Worm (Caenorhabditis elegans) whole organism, early embryonic: Measurements from ENCODE around the gene T03F7.7.

ENCODE experiments used
- F13C5.2 ChIP-seq: sonication (generic microtip); optimal IDR thresholded peaks from 2 replicates; lab custom pipeline; 2017; ENCODE audit warnings: mild to moderate bottlenecking, missing genetic modification characterization, inconsistent platforms, missing compliant biosample characterization
- aly-1 ChIP-seq: sonication (generic microtip); optimal IDR thresholded peaks from 2 replicates; lab custom pipeline; 2016; ENCODE audit warnings: missing genetic modification characterization, missing compliant biosample characterization
- ama-1 ChIP-seq: fragments of 150-350 bp; optimal IDR thresholded peaks from 2 replicates; lab custom pipeline; 2014
- ceh-13 ChIP-seq: fragments of 200-800 bp; sonication (Bioruptor generic); optimal IDR thresholded peaks from 2 replicates; lab custom pipeline; 2018; ENCODE audit warnings: mild to moderate bottlenecking, missing genetic modification characterization, missing compliant biosample characterization
- ceh-36 ChIP-seq: sonication (generic microtip); optimal IDR thresholded peaks from 2 replicates; lab custom pipeline; 2016; ENCODE audit warnings: missing genetic modification characterization, inconsistent platforms, missing compliant biosample characterization
- flt-1 ChIP-seq: fragments of 200-800 bp; sonication (Bioruptor generic); IDR thresholded peaks from 2 replicates; pipeline ENCODE4 v1.3.6; 2022; ENCODE audit warnings: missing genetic modification characterization, missing compliant biosample characterization
- hmg-4 ChIP-seq: fragments of 200-800 bp; sonication (Bioruptor generic); optimal IDR thresholded peaks from 2 replicates; lab custom pipeline; 2018; ENCODE audit warnings: mild to moderate bottlenecking, missing genetic modification characterization, missing compliant biosample characterization
- hnd-1 ChIP-seq: sonication (generic microtip); optimal IDR thresholded peaks from 2 replicates; lab custom pipeline; 2016; ENCODE audit warnings: missing genetic modification characterization, missing compliant biosample characterization
- pes-1 ChIP-seq: fragments of 200-800 bp; sonication (Bioruptor generic); IDR thresholded peaks from 2 replicates; pipeline ENCODE4 v1.3.6; 2022; ENCODE audit warnings: missing genetic modification reagents, missing genetic modification characterization, missing compliant biosample characterization
- scrt-1 ChIP-seq: fragments of 200-800 bp; sonication (Bioruptor generic); IDR thresholded peaks from 2 replicates; pipeline ENCODE4 v1.3.6; 2022; ENCODE audit warnings: missing genetic modification characterization, missing compliant biosample characterization
- sea-1 ChIP-seq: fragments of 200-800 bp; sonication (Bioruptor generic); conservative IDR thresholded peaks from 2 replicates; pipeline ENCODE4 v1.3.6; 2022; ENCODE audit warnings: missing genetic modification characterization, missing compliant biosample characterization
- tbx-11 ChIP-seq: fragments of 200-800 bp; sonication (Bioruptor generic); IDR thresholded peaks from 2 replicates; pipeline ENCODE4 v1.3.6; 2022; ENCODE audit warnings: missing genetic modification characterization, missing compliant biosample characterization
- tbx-37 ChIP-seq: fragments of 200-800 bp; sonication (Bioruptor generic); conservative IDR thresholded peaks from 2 replicates; pipeline ENCODE4 v1.3.6; 2022; ENCODE audit warnings: missing genetic modification reagents, missing genetic modification characterization, missing compliant biosample characterization
- tra-4 ChIP-seq: sonication (generic microtip); optimal IDR thresholded peaks from 2 replicates; lab custom pipeline; 2017; ENCODE audit warnings: missing genetic modification characterization, missing compliant biosample characterization

ce11 chrV:11308346-11308745 lies 2.9 kb upstream of the T03F7.7 start, which contains the start of gene snf-11:
- no peak for TF ChIP-seq tbx-11 (GFP tag; lab: Robert Waterston, UW)
- TF ChIP-seq tbx-37 (GFP tag; lab: Robert Waterston, UW): no peak
- TF ChIP-seq tra-4 (tag; lab: Kevin White, UChicago): no peak
- no peak for TF ChIP-seq F13C5.2 (tag; lab: Kevin White, UChicago)
- TF ChIP-seq flt-1 (GFP tag; lab: Robert Waterston, UW): no peak
- no peak for TF ChIP-seq hnd-1
- no peak for TF ChIP-seq ama-1 (lab: Kevin White, UChicago)
- TF ChIP-seq aly-1 (tag; lab: Kevin White, UChicago): no peak
- TF ChIP-seq ceh-36 (tag; lab: Kevin White, UChicago): no peak
- TF ChIP-seq hmg-4 (GFP tag; lab: Kevin White, UChicago): no peak
- TF ChIP-seq ceh-13: no peak
- TF ChIP-seq sea-1 (GFP tag; lab: Robert Waterston, UW): no peak
- no peak for TF ChIP-seq scrt-1 (GFP tag; lab: Robert Waterston, UW)
- no peak for TF ChIP-seq pes-1 (GFP tag; lab: Robert Waterston, UW)
